Fruit fly (Drosophila melanogaster) whole organism, embryonic: ENCODE data around the gene mop.
A peak's percentile ranks its signal among the peaks of the same experiment; 100 is the strongest.

Experiments used
- Abd-B ChIP-seq: fragments of 200-800 bp; sonication (Bioruptor generic); optimal IDR thresholded peaks from 2 replicates; lab custom pipeline; 2018; ENCODE audit warnings: missing biosample characterization, mild to moderate bottlenecking, missing genetic modification characterization, moderate library complexity
- CG11456 ChIP-seq: fragments of 200-800 bp; sonication (Bioruptor generic); IDR thresholded peaks from 3 replicates; pipeline ENCODE4 v1.3.6; 2022; ENCODE audit warnings: missing biosample characterization, missing genetic modification characterization
- CG12942 ChIP-seq: fragments of 200-800 bp; sonication (Bioruptor generic); optimal IDR thresholded peaks from 3 replicates; lab custom pipeline; 2016; ENCODE audit warnings: missing biosample characterization, missing genetic modification characterization
- CG17802 ChIP-seq: fragments of 200-800 bp; sonication (Bioruptor generic); optimal IDR thresholded peaks from 2 replicates; lab custom pipeline; 2018; ENCODE audit warnings: missing biosample characterization, mild to moderate bottlenecking, missing genetic modification characterization, moderate library complexity
- CG2199 ChIP-seq: fragments of 200-800 bp; sonication (Bioruptor generic); IDR thresholded peaks from 3 replicates; pipeline ENCODE4 v1.3.6; 2022; ENCODE audit warnings: missing biosample characterization, missing genetic modification characterization
- CG34224 ChIP-seq: fragments of 200-800 bp; sonication (Bioruptor generic); IDR thresholded peaks from 3 replicates; pipeline ENCODE4 v1.3.6; 2022; ENCODE audit warnings: missing biosample characterization, missing genetic modification characterization; ENCODE audit not compliant: partially characterized antibody
- CG5245 ChIP-seq: fragments of 200-800 bp; sonication (Bioruptor generic); optimal IDR thresholded peaks from 3 replicates; lab custom pipeline; 2016; ENCODE audit warnings: missing biosample characterization, missing genetic modification characterization
- CG9797 ChIP-seq: fragments of 200-800 bp; sonication (Bioruptor generic); optimal IDR thresholded peaks from 3 replicates; lab custom pipeline; 2018; ENCODE audit warnings: missing biosample characterization, mild to moderate bottlenecking, missing genetic modification characterization
- Dp ChIP-seq: fragments of 200-800 bp; sonication (Bioruptor generic); optimal IDR thresholded peaks from 2 replicates; lab custom pipeline; 2018; ENCODE audit warnings: missing biosample characterization, mild to moderate bottlenecking, missing genetic modification characterization, moderate library complexity
- MTF-1 ChIP-seq: fragments of 200-800 bp; sonication (Bioruptor generic); optimal IDR thresholded peaks from 2 replicates; lab custom pipeline; 2018; ENCODE audit warnings: missing biosample characterization, mild to moderate bottlenecking, missing genetic modification characterization, borderline replicate concordance
- cato ChIP-seq: fragments of 200-800 bp; sonication (Bioruptor generic); optimal IDR thresholded peaks from 2 replicates; lab custom pipeline; 2016; ENCODE audit warnings: missing biosample characterization, missing genetic modification characterization, borderline replicate concordance

- TF ChIP-seq CG17802 (tag; lab: Kevin White, UChicago) (no peak), CG2199 (GFP tag; lab: Robert Waterston, UW) (no peak), Dp (GFP tag; lab: Kevin White, UChicago) (no peak), Abd-B (GFP tag; lab: Kevin White, UChicago) (peak; percentile 89), cato (GFP tag; lab: Kevin White, UChicago) (peak; percentile 77), CG12942 (GFP tag; lab: Kevin White, UChicago) (peak; percentile 63), CG34224 (GFP tag; lab: Robert Waterston, UW) (peak; percentile 69), MTF-1 (GFP tag; lab: Kevin White, UChicago) (peak; percentile 89), CG11456 (GFP tag; lab: Robert Waterston, UW) (peak; percentile 87), CG5245 (GFP tag; lab: Kevin White, UChicago) (peak; percentile 70), CG9797 (no peak)
Measured at dm6 chr3L:14755951-14756723, 19.8 kb downstream of the mop start.
